In genomic region chr3L:3373994-3374623, dm6 we compare ENCODE assay signal across 8 fruit fly cellular contexts.
TF ChIP-seq lines count a peak whose summit lies in the region.

TSS of gene Ythdc1 (minus strand) at chr3L:3374170.
TSS of gene CG12010 (plus strand) at chr3L:3374282.

- peak; percentile 15 to 42 for TF ChIP-seq CTCF in S2 (optimal IDR thresholded peaks at IDR 0.05; lab: Kevin White, UChicago)
- no peak for TF ChIP-seq CTCF in whole organism, embryonic (GFP tag; optimal IDR thresholded peaks at IDR 0.05; lab: Kevin White, UChicago)

TF ChIP-seq in Kc167, 6 proteins besides CTCF, POLR2A, EP300 and RAD21:
- TF ChIP-seq psq (optimal IDR thresholded peaks at IDR 0.05; lab: Kevin White, UChicago): no peak
- peak; percentile 70 for TF ChIP-seq h (optimal IDR thresholded peaks at IDR 0.05; lab: Kevin White, UChicago)
- peak; percentile 75 for TF ChIP-seq insv (optimal IDR thresholded peaks at IDR 0.05; lab: Kevin White, UChicago)
- TF ChIP-seq Myc (optimal IDR thresholded peaks at IDR 0.05; lab: Kevin White, UChicago): no peak
- TF ChIP-seq Sin3A (optimal IDR thresholded peaks at IDR 0.05; lab: Kevin White, UChicago): no peak
- no peak for TF ChIP-seq ttk (optimal IDR thresholded peaks at IDR 0.05; lab: Kevin White, UChicago)
TF ChIP-seq in Kc167: peak in this region for 2.

TF ChIP-seq in whole organism, 6 proteins besides CTCF, POLR2A, EP300 and RAD21:
- TF ChIP-seq EcR (GFP tag; optimal IDR thresholded peaks at IDR 0.05; lab: Kevin White, UChicago): no peak
- no peak for TF ChIP-seq usp (GFP tag; optimal IDR thresholded peaks at IDR 0.05; lab: Kevin White, UChicago)
- TF ChIP-seq pan (optimal IDR thresholded peaks at IDR 0.05; lab: Kevin White, UChicago): no peak
- no peak for TF ChIP-seq psq (optimal IDR thresholded peaks at IDR 0.05; lab: Kevin White, UChicago)
- TF ChIP-seq CG8478 (optimal IDR thresholded peaks at IDR 0.05; lab: Kevin White, UChicago): peak; percentile 36

TF ChIP-seq in whole organism, adult, 20 proteins besides CTCF, POLR2A, EP300 and RAD21:
- no peak for TF ChIP-seq CG12768 (GFP tag; optimal IDR thresholded peaks at IDR 0.05; lab: Kevin White, UChicago)
- no peak for TF ChIP-seq CG1620 (GFP tag; optimal IDR thresholded peaks at IDR 0.05; lab: Kevin White, UChicago)
- TF ChIP-seq cic (GFP tag; optimal IDR thresholded peaks at IDR 0.05; lab: Kevin White, UChicago): peak; percentile 73
- TF ChIP-seq Crg-1 (GFP tag; optimal IDR thresholded peaks at IDR 0.05; lab: Kevin White, UChicago): no peak
- TF ChIP-seq ovo (GFP tag; optimal IDR thresholded peaks at IDR 0.05; lab: Kevin White, UChicago): no peak
- TF ChIP-seq Mnt (GFP tag; optimal IDR thresholded peaks at IDR 0.05; lab: Kevin White, UChicago): peak; percentile 54
- TF ChIP-seq kay (GFP tag; lab: Kevin White, UChicago; ENCODE audit: borderline replicate concordance): no peak
- TF ChIP-seq Hr96 (GFP tag; optimal IDR thresholded peaks at IDR 0.05; lab: Kevin White, UChicago): no peak
- TF ChIP-seq CG33017 (tag; optimal IDR thresholded peaks at IDR 0.05; lab: Kevin White, UChicago): no peak
- peak; percentile 12 for TF ChIP-seq CG7045 (GFP tag; optimal IDR thresholded peaks at IDR 0.05; lab: Kevin White, UChicago)
- no peak for TF ChIP-seq toe (GFP tag; optimal IDR thresholded peaks at IDR 0.05; lab: Kevin White, UChicago)
- TF ChIP-seq bab1 (GFP tag; optimal IDR thresholded peaks at IDR 0.05; lab: Kevin White, UChicago): peak; percentile 79
- TF ChIP-seq CG14711 (tag; optimal IDR thresholded peaks at IDR 0.05; lab: Kevin White, UChicago): no peak
- no peak for TF ChIP-seq CG5204 (GFP tag; optimal IDR thresholded peaks at IDR 0.05; lab: Kevin White, UChicago)
- TF ChIP-seq CG11617 (GFP tag; optimal IDR thresholded peaks at IDR 0.05; lab: Kevin White, UChicago): no peak
- no peak for TF ChIP-seq pad (GFP tag; optimal IDR thresholded peaks at IDR 0.05; lab: Kevin White, UChicago)
- TF ChIP-seq Clk (GFP tag; optimal IDR thresholded peaks at IDR 0.05; lab: Kevin White, UChicago): no peak

TF ChIP-seq in whole organism, embryonic, 481 proteins besides CTCF, POLR2A, EP300 and RAD21 (continues in another document):
- TF ChIP-seq CG11093 (GFP tag; IDR thresholded peaks at IDR 0.05; lab: Robert Waterston, UW) (no peak), HmgZ (tag; optimal IDR thresholded peaks at IDR 0.05; lab: Kevin White, UChicago) (peak; percentile 82), chinmo (GFP tag; IDR thresholded peaks at IDR 0.05; lab: Robert Waterston, UW; ENCODE audit: partially characterized antibody) (peak; percentile 95), Hr3 (GFP tag; optimal IDR thresholded peaks at IDR 0.05; lab: Kevin White, UChicago) (no peak), CG3838 (GFP tag; optimal IDR thresholded peaks at IDR 0.05; lab: Kevin White, UChicago) (no peak), nau (GFP tag; optimal IDR thresholded peaks at IDR 0.05; lab: Kevin White, UChicago) (no peak), ftz-f1 (GFP tag; optimal IDR thresholded peaks at IDR 0.05; lab: Kevin White, UChicago) (peak; percentile 23), E2f2 (GFP tag; IDR thresholded peaks at IDR 0.05; lab: Robert Waterston, UW) (peak; percentile 65), dysf (GFP tag; IDR thresholded peaks at IDR 0.05; lab: Robert Waterston, UW) (peak; percentile 8; the same call in 1 of the 3 replicates), D (optimal IDR thresholded peaks at IDR 0.05; lab: Kevin White, UChicago) (peak; percentile 47), D (GFP tag; optimal IDR thresholded peaks at IDR 0.05; lab: Kevin White, UChicago) (no peak), CG34224 (GFP tag; IDR thresholded peaks at IDR 0.05; lab: Robert Waterston, UW; ENCODE audit: partially characterized antibody) (peak; percentile 81), CG8478 (optimal IDR thresholded peaks at IDR 0.05; lab: Kevin White, UChicago) (peak; percentile 79), CG17829 (tag; optimal IDR thresholded peaks at IDR 0.05; lab: Kevin White, UChicago) (peak; percentile 41), CG7987 (GFP tag; optimal IDR thresholded peaks at IDR 0.05; lab: Kevin White, UChicago) (peak; percentile 47), MESR4 (GFP tag; optimal IDR thresholded peaks at IDR 0.05; lab: Kevin White, UChicago) (peak; percentile 95)

TF ChIP-seq in whole organism, prepupa, 60 proteins besides CTCF, POLR2A, EP300 and RAD21:
- no peak for TF ChIP-seq salr (GFP tag; optimal IDR thresholded peaks at IDR 0.05; lab: Kevin White, UChicago)
- no peak for TF ChIP-seq CG6792 (GFP tag; optimal IDR thresholded peaks at IDR 0.05; lab: Kevin White, UChicago)
- TF ChIP-seq OdsH (GFP tag; optimal IDR thresholded peaks at IDR 0.05; lab: Kevin White, UChicago): no peak
- peak; percentile 52 for TF ChIP-seq svp (GFP tag; lab: Kevin White, UChicago)
- no peak for TF ChIP-seq CG4318 (GFP tag; optimal IDR thresholded peaks at IDR 0.05; lab: Kevin White, UChicago)
- TF ChIP-seq fkh (GFP tag; optimal IDR thresholded peaks at IDR 0.05; lab: Kevin White, UChicago): peak; percentile 83
- peak; percentile 20 for TF ChIP-seq CG3032 (tag; optimal IDR thresholded peaks at IDR 0.05; lab: Kevin White, UChicago)
- TF ChIP-seq CG6854 (GFP tag; optimal IDR thresholded peaks at IDR 0.05; lab: Kevin White, UChicago): no peak
- TF ChIP-seq topi (GFP tag; optimal IDR thresholded peaks at IDR 0.05; lab: Kevin White, UChicago): no peak
- TF ChIP-seq CG31627 (GFP tag; optimal IDR thresholded peaks at IDR 0.05; lab: Kevin White, UChicago): no peak

TF ChIP-seq in whole organism, pupa, 21 proteins besides CTCF, POLR2A, EP300 and RAD21:
- TF ChIP-seq CG12605 (GFP tag; IDR thresholded peaks at IDR 0.05; lab: Robert Waterston, UW): peak; percentile 15; the same call in 1 of the 2 replicates
- TF ChIP-seq Pif1B (GFP tag; optimal IDR thresholded peaks at IDR 0.05; lab: Kevin White, UChicago): no peak
TF ChIP-seq in whole organism, pupa: peak in this region for 1.

TF ChIP-seq in whole organism, wandering third instar larva, 38 proteins besides CTCF, POLR2A, EP300 and RAD21:
- TF ChIP-seq Myc (optimal IDR thresholded peaks at IDR 0.05; lab: Kevin White, UChicago) (peak; percentile 78), psq (GFP tag; optimal IDR thresholded peaks at IDR 0.05; lab: Kevin White, UChicago) (no peak), Rel (GFP tag; optimal IDR thresholded peaks at IDR 0.05; lab: Kevin White, UChicago) (no peak), Rel (tag; optimal IDR thresholded peaks at IDR 0.05; lab: Kevin White, UChicago) (peak; percentile 31)
TF ChIP-seq in whole organism, wandering third instar larva: peak in this region for 2.
